Worm (Caenorhabditis elegans): Measurements from ENCODE around the gene F59F5.3.

Gene F59F5.3

ce11 chrX:10524483-10524948, 17.7 kb downstream of the F59F5.3 start, which contains the start of the genes mboa-7 and git-1 (continued):
- no peak for TF ChIP-seq ztf-4 (tag; optimal IDR thresholded peaks at IDR 0.05)
- TF ChIP-seq elt-3 (tag; optimal IDR thresholded peaks at IDR 0.05) = no peak
- no peak for TF ChIP-seq ama-1 (optimal IDR thresholded peaks at IDR 0.05)
- peak; percentile 47 for TF ChIP-seq lin-13 (GFP tag; optimal IDR thresholded peaks at IDR 0.05)
- TF ChIP-seq ztf-11 (tag; optimal IDR thresholded peaks at IDR 0.05) = no peak
- TF ChIP-seq sma-3 (GFP tag; optimal IDR thresholded peaks at IDR 0.05) = peak; percentile 73
- TF ChIP-seq nhr-21 (tag; optimal IDR thresholded peaks at IDR 0.05) = peak; percentile 40
- no peak for TF ChIP-seq lin-39 (tag; optimal IDR thresholded peaks at IDR 0.05)
- no peak for TF ChIP-seq nhr-11 (tag; optimal IDR thresholded peaks at IDR 0.05)
- peak; percentile 42 for TF ChIP-seq C34F6.9 (tag; optimal IDR thresholded peaks at IDR 0.05)
- TF ChIP-seq sem-4 (tag; optimal IDR thresholded peaks at IDR 0.05) = peak; percentile 43
- TF ChIP-seq nhr-77 (tag; optimal IDR thresholded peaks at IDR 0.05) = no peak
- TF ChIP-seq mdl-1 (tag; optimal IDR thresholded peaks at IDR 0.05) = peak in 1 of 2 experiments; percentile 15
- TF ChIP-seq R02D3.7 (tag; optimal IDR thresholded peaks at IDR 0.05) = no peak
- no peak for TF ChIP-seq ztf-1 (GFP tag; conservative IDR thresholded peaks at IDR 0.05)
- TF ChIP-seq peb-1 (tag; optimal IDR thresholded peaks at IDR 0.05) = no peak
- peak; percentile 53 for TF ChIP-seq fos-1 (tag; optimal IDR thresholded peaks at IDR 0.05)
- TF ChIP-seq Y55F3AM.14 (GFP tag; optimal IDR thresholded peaks at IDR 0.05) = no peak
- TF ChIP-seq nhr-237 (tag; optimal IDR thresholded peaks at IDR 0.05) = no peak
- peak in 1 of 2 experiments; percentile 66 for TF ChIP-seq lsy-2 (tag; optimal IDR thresholded peaks at IDR 0.05)
- TF ChIP-seq nhr-23 (tag; optimal IDR thresholded peaks at IDR 0.05) = no peak

ce11 chrX:10521313-10521712, 20.9 kb downstream of the F59F5.3 start, which contains the start of gene F14F3.4:
Gene F14F3.4 (minus strand): TSS chrX:10521413.
- TF ChIP-seq fos-1 (tag; optimal IDR thresholded peaks at IDR 0.05) = no peak
- TF ChIP-seq zag-1 (tag; optimal IDR thresholded peaks at IDR 0.05) = no peak
- no peak for TF ChIP-seq egl-27 (tag; optimal IDR thresholded peaks at IDR 0.05)
- TF ChIP-seq unc-62 (GFP tag; optimal IDR thresholded peaks at IDR 0.05) = no peak
- no peak for TF ChIP-seq lsy-2 (tag; optimal IDR thresholded peaks at IDR 0.05)
- no peak for TF ChIP-seq unc-39 (tag; optimal IDR thresholded peaks at IDR 0.05)
- TF ChIP-seq F13H6.1 (tag; optimal IDR thresholded peaks at IDR 0.05) = no peak
- TF ChIP-seq sma-3 (GFP tag; optimal IDR thresholded peaks at IDR 0.05) = no peak
- no peak for TF ChIP-seq lin-11 (tag; optimal IDR thresholded peaks at IDR 0.05)
- no peak for TF ChIP-seq sma-9 (GFP tag; optimal IDR thresholded peaks at IDR 0.05)
- no peak for TF ChIP-seq sma-9 (tag; optimal IDR thresholded peaks at IDR 0.05)
- no peak for TF ChIP-seq nhr-23 (tag; optimal IDR thresholded peaks at IDR 0.05)

ce11 chrX:10520185-10520584, 22.0 kb downstream of the F59F5.3 start:
- TF ChIP-seq lin-39 (tag; optimal IDR thresholded peaks at IDR 0.05) (no peak), F13H6.1 (tag; optimal IDR thresholded peaks at IDR 0.05) (no peak), lsy-2 (tag; optimal IDR thresholded peaks at IDR 0.05) (no peak), elt-1 (tag; optimal IDR thresholded peaks at IDR 0.05) (no peak), ztf-11 (tag; optimal IDR thresholded peaks at IDR 0.05) (no peak), R02D3.7 (tag; optimal IDR thresholded peaks at IDR 0.05) (no peak), sem-4 (tag; optimal IDR thresholded peaks at IDR 0.05) (no peak), crh-2 (tag; optimal IDR thresholded peaks at IDR 0.05) (no peak), nhr-23 (tag; optimal IDR thresholded peaks at IDR 0.05) (no peak), nhr-237 (tag; optimal IDR thresholded peaks at IDR 0.05) (no peak), peb-1 (tag; optimal IDR thresholded peaks at IDR 0.05) (no peak), aly-2 (tag; optimal IDR thresholded peaks at IDR 0.05) (no peak), mdl-1 (tag; optimal IDR thresholded peaks at IDR 0.05) (no peak), lin-13 (GFP tag; optimal IDR thresholded peaks at IDR 0.05) (no peak), nhr-77 (tag; optimal IDR thresholded peaks at IDR 0.05) (no peak)

ce11 chrX:10516549-10516948, 25.7 kb downstream of the F59F5.3 start:
- peak; percentile 7 for TF ChIP-seq nhr-25 (tag; optimal IDR thresholded peaks at IDR 0.05)
- TF ChIP-seq ZK546.5 (tag; optimal IDR thresholded peaks at IDR 0.05) = no peak
- TF ChIP-seq mbf-1 (tag; optimal IDR thresholded peaks at IDR 0.05) = no peak

- no peak for TF ChIP-seq fos-1 (tag; optimal IDR thresholded peaks at IDR 0.05)
- no peak for TF ChIP-seq nhr-77 (tag; optimal IDR thresholded peaks at IDR 0.05)
- TF ChIP-seq sma-9 (GFP tag; optimal IDR thresholded peaks at IDR 0.05) = no peak
- TF ChIP-seq sma-9 (tag; optimal IDR thresholded peaks at IDR 0.05) = no peak
- no peak for TF ChIP-seq lin-13 (GFP tag; optimal IDR thresholded peaks at IDR 0.05)
- no peak for TF ChIP-seq unc-55 (GFP tag; optimal IDR thresholded peaks at IDR 0.05)
- TF ChIP-seq ceh-82 (tag; optimal IDR thresholded peaks at IDR 0.05) = no peak
- TF ChIP-seq C34F6.9 (tag; optimal IDR thresholded peaks at IDR 0.05) = no peak
- TF ChIP-seq sma-3 (GFP tag; optimal IDR thresholded peaks at IDR 0.05) = no peak
- no peak for TF ChIP-seq alr-1 (tag; optimal IDR thresholded peaks at IDR 0.05)
- no peak for TF ChIP-seq aly-2 (tag; optimal IDR thresholded peaks at IDR 0.05)
- no peak for TF ChIP-seq nhr-25 (tag; optimal IDR thresholded peaks at IDR 0.05)
- TF ChIP-seq nhr-11 (tag; optimal IDR thresholded peaks at IDR 0.05) = no peak
These were observed 27.4 kb downstream of the F59F5.3 start for ce11 chrX:10514834-10515233.
